Fruit fly (Drosophila melanogaster) whole organism, embryonic: ENCODE measurements around the gene CG7329.

Source experiments
- B-H2 ChIP-seq: fragments of 200-800 bp; sonication (Bioruptor generic); optimal IDR thresholded peaks from 2 replicates; lab custom pipeline; 2018; ENCODE audit warnings: missing biosample characterization, mild to moderate bottlenecking, missing genetic modification characterization
- Bdp1 ChIP-seq: fragments of 200-800 bp; sonication (Bioruptor generic); optimal IDR thresholded peaks from 3 replicates; lab custom pipeline; 2016; ENCODE audit warnings: missing biosample characterization, missing genetic modification characterization
- CG10147 ChIP-seq: fragments of 200-800 bp; sonication (Bioruptor generic); optimal IDR thresholded peaks from 2 replicates; lab custom pipeline; 2019; ENCODE audit warnings: missing biosample characterization, mild to moderate bottlenecking, missing genetic modification characterization, moderate library complexity
- CG10462 ChIP-seq: fragments of 200-800 bp; sonication (Bioruptor generic); optimal IDR thresholded peaks from 2 replicates; lab custom pipeline; 2016; ENCODE audit warnings: missing biosample characterization, missing genetic modification characterization
- CG14050 ChIP-seq: fragments of 200-800 bp; sonication (Bioruptor generic); IDR thresholded peaks from 3 replicates; pipeline ENCODE4 v1.3.6; 2022; ENCODE audit warnings: missing biosample characterization, missing genetic modification characterization
- CG16863 ChIP-seq: fragments of 200-800 bp; sonication (Bioruptor generic); optimal IDR thresholded peaks from 3 replicates; lab custom pipeline; 2016; ENCODE audit warnings: missing biosample characterization, missing genetic modification characterization
- CG18011 ChIP-seq: fragments of 200-800 bp; sonication (Bioruptor generic); optimal IDR thresholded peaks from 2 replicates; lab custom pipeline; 2017; ENCODE audit warnings: missing biosample characterization, missing genetic modification characterization, mild to moderate bottlenecking, moderate library complexity, missing genotype
- CG18764 ChIP-seq: fragments of 200-800 bp; sonication (Bioruptor generic); optimal IDR thresholded peaks from 3 replicates; lab custom pipeline; 2016; ENCODE audit warnings: missing biosample characterization, missing genetic modification characterization
- CG2120 ChIP-seq: fragments of 200-800 bp; sonication (Bioruptor generic); optimal IDR thresholded peaks from 3 replicates; lab custom pipeline; 2016; ENCODE audit warnings: missing biosample characterization, missing genetic modification characterization
- CG2129 ChIP-seq: fragments of 200-800 bp; sonication (Bioruptor generic); IDR thresholded peaks from 2 replicates; pipeline ENCODE4 v1.3.6; 2022; ENCODE audit warnings: missing biosample characterization, missing genetic modification characterization; ENCODE audit not compliant: partially characterized antibody
- CG31365 ChIP-seq: fragments of 200-800 bp; sonication (Bioruptor generic); optimal IDR thresholded peaks from 2 replicates; lab custom pipeline; 2018; ENCODE audit warnings: missing biosample characterization, mild to moderate bottlenecking, missing genetic modification characterization
- CG31388 ChIP-seq: fragments of 200-800 bp; sonication (Bioruptor generic); optimal IDR thresholded peaks from 2 replicates; lab custom pipeline; 2016; ENCODE audit warnings: missing biosample characterization, missing genetic modification characterization
- CG31441 ChIP-seq: fragments of 200-800 bp; sonication (Bioruptor generic); IDR thresholded peaks from 2 replicates; pipeline ENCODE4 v1.3.6; 2022; ENCODE audit warnings: missing biosample characterization, missing genetic modification characterization
- CG4360 ChIP-seq: fragments of 200-800 bp; sonication (Bioruptor generic); IDR thresholded peaks from 2 replicates; pipeline ENCODE4 v1.3.6; 2022; ENCODE audit warnings: missing biosample characterization, missing genetic modification characterization
- CG4730 ChIP-seq: fragments of 200-800 bp; sonication (Bioruptor generic); IDR thresholded peaks from 2 replicates; pipeline ENCODE4 v1.3.6; 2022; ENCODE audit warnings: missing biosample characterization, missing genetic modification characterization
- CG6654 ChIP-seq: fragments of 200-800 bp; sonication (Bioruptor generic); optimal IDR thresholded peaks from 2 replicates; lab custom pipeline; 2017; ENCODE audit warnings: missing biosample characterization, mild to moderate bottlenecking, missing genetic modification characterization
- CG6683 ChIP-seq: fragments of 200-800 bp; sonication (Bioruptor generic); optimal IDR thresholded peaks from 2 replicates; lab custom pipeline; 2017; ENCODE audit warnings: missing biosample characterization, mild to moderate bottlenecking, missing genetic modification characterization, missing genetic modification reagents
- CG7372 ChIP-seq: fragments of 200-800 bp; sonication (Bioruptor generic); IDR thresholded peaks from 2 replicates; pipeline ENCODE4 v1.3.6; 2022; ENCODE audit warnings: missing biosample characterization, missing genetic modification characterization
- CG8089 ChIP-seq: fragments of 200-800 bp; sonication (Bioruptor generic); optimal IDR thresholded peaks from 3 replicates; lab custom pipeline; 2016; ENCODE audit warnings: missing biosample characterization, missing genetic modification characterization
- E2f2 ChIP-seq: fragments of 200-800 bp; sonication (Bioruptor generic); IDR thresholded peaks from 2 replicates; pipeline ENCODE4 v1.3.6; 2022; ENCODE audit warnings: missing biosample characterization, missing genetic modification characterization
- Elba2 ChIP-seq: fragments of 200-800 bp; sonication (Bioruptor generic); optimal IDR thresholded peaks from 3 replicates; lab custom pipeline; 2016; ENCODE audit warnings: missing biosample characterization, missing genetic modification characterization
- Fer3 ChIP-seq: fragments of 200-800 bp; sonication (Bioruptor generic); optimal IDR thresholded peaks from 2 replicates; lab custom pipeline; 2018; ENCODE audit warnings: missing biosample characterization, mild to moderate bottlenecking, missing genetic modification characterization, moderate library complexity
- H15 ChIP-seq: fragments of 200-800 bp; sonication (Bioruptor generic); IDR thresholded peaks from 3 replicates; pipeline ENCODE4 v1.3.6; 2022; ENCODE audit warnings: missing biosample characterization, missing genetic modification characterization
- HLH3B ChIP-seq: fragments of 200-800 bp; sonication (Bioruptor generic); IDR thresholded peaks from 2 replicates; pipeline ENCODE4 v1.3.6; 2022; ENCODE audit warnings: missing biosample characterization, missing genetic modification characterization
- MTF-1 ChIP-seq: fragments of 200-800 bp; sonication (Bioruptor generic); optimal IDR thresholded peaks from 2 replicates; lab custom pipeline; 2018; ENCODE audit warnings: missing biosample characterization, mild to moderate bottlenecking, missing genetic modification characterization, borderline replicate concordance
- Mrtf ChIP-seq: fragments of 200-800 bp; sonication (Bioruptor generic); IDR thresholded peaks from 3 replicates; pipeline ENCODE4 v1.3.6; 2022; ENCODE audit warnings: missing biosample characterization, missing genetic modification characterization
- Neu2 ChIP-seq: fragments of 200-800 bp; sonication (Bioruptor generic); optimal IDR thresholded peaks from 3 replicates; lab custom pipeline; 2016; ENCODE audit warnings: missing biosample characterization, missing genetic modification characterization, borderline replicate concordance
- Rfx ChIP-seq: fragments of 200-800 bp; sonication (Bioruptor generic); IDR thresholded peaks from 2 replicates; pipeline ENCODE4 v1.3.6; 2022; ENCODE audit warnings: missing biosample characterization, missing genetic modification characterization
- Scr ChIP-seq: fragments of 200-800 bp; sonication (Bioruptor generic); IDR thresholded peaks from 2 replicates; pipeline ENCODE4 v1.3.6; 2022; ENCODE audit warnings: missing biosample characterization, missing genetic modification characterization; ENCODE audit not compliant: partially characterized antibody
- Side ChIP-seq: fragments of 200-800 bp; sonication (Bioruptor generic); optimal IDR thresholded peaks from 2 replicates; lab custom pipeline; 2016; ENCODE audit warnings: missing biosample characterization, missing genetic modification characterization
- Sox100B ChIP-seq: fragments of 200-800 bp; sonication (Bioruptor generic); optimal IDR thresholded peaks from 3 replicates; lab custom pipeline; 2018; ENCODE audit warnings: missing biosample characterization, mild to moderate bottlenecking, missing genetic modification characterization
- az2 ChIP-seq: fragments of 200-800 bp; sonication (Bioruptor generic); optimal IDR thresholded peaks from 3 replicates; lab custom pipeline; 2016; ENCODE audit warnings: missing biosample characterization, missing genetic modification characterization
- bigmax ChIP-seq: fragments of 200-800 bp; sonication (Bioruptor generic); optimal IDR thresholded peaks from 2 replicates; lab custom pipeline; 2018; ENCODE audit warnings: missing biosample characterization, mild to moderate bottlenecking, missing genetic modification characterization
- btn ChIP-seq: fragments of 200-800 bp; sonication (Bioruptor generic); optimal IDR thresholded peaks from 2 replicates; lab custom pipeline; 2016; ENCODE audit warnings: missing biosample characterization, missing genetic modification characterization
- fru ChIP-seq: fragments of >200 bp; optimal IDR thresholded peaks from 2 replicates; lab custom pipeline; 2017
- h ChIP-seq: fragments of >200 bp; optimal IDR thresholded peaks from 2 replicates; lab custom pipeline; 2017
- ham ChIP-seq: fragments of 200-800 bp; sonication (Bioruptor generic); IDR thresholded peaks from 2 replicates; pipeline ENCODE4 v1.3.6; 2022; ENCODE audit warnings: missing biosample characterization, missing genetic modification characterization
- hb ChIP-seq: fragments of 200-800 bp; sonication (Bioruptor generic); IDR thresholded peaks from 3 replicates; pipeline ENCODE4 v1.3.6; 2022; ENCODE audit warnings: missing biosample characterization, missing genetic modification characterization; ENCODE audit not compliant: partially characterized antibody
- hkb ChIP-seq, 2 experiments: fragments of 200-800 bp in 1 of 2; fragments of >200 bp in 1 of 2; sonication (Bioruptor generic) in 1 of 2; IDR thresholded peaks in 1 of 2; optimal IDR thresholded peaks in 1 of 2; 2 replicates each; pipeline versions ENCODE4 v1.3.6 to Lab custom; 2017 to 2022; ENCODE audit warnings: missing biosample characterization in 1 of 2, missing genetic modification characterization in 1 of 2
- hth ChIP-seq: fragments of >200 bp; optimal IDR thresholded peaks from 2 replicates; lab custom pipeline; 2017; ENCODE audit warnings: inconsistent platforms
- jumu ChIP-seq: fragments of 200-800 bp; sonication (Bioruptor generic); optimal IDR thresholded peaks from 3 replicates; lab custom pipeline; 2016; ENCODE audit warnings: missing biosample characterization, missing genetic modification characterization
- kah ChIP-seq: fragments of 200-800 bp; sonication (Bioruptor generic); optimal IDR thresholded peaks from 2 replicates; lab custom pipeline; 2018; ENCODE audit warnings: missing biosample characterization, mild to moderate bottlenecking, missing genetic modification characterization
- lilli ChIP-seq: fragments of 200-800 bp; sonication (Bioruptor generic); optimal IDR thresholded peaks from 3 replicates; lab custom pipeline; 2016; ENCODE audit warnings: missing biosample characterization, missing genetic modification characterization
- nau ChIP-seq: fragments of 200-800 bp; sonication (Bioruptor generic); optimal IDR thresholded peaks from 3 replicates; lab custom pipeline; 2017; ENCODE audit warnings: missing biosample characterization, mild to moderate bottlenecking, missing genetic modification characterization, missing genetic modification reagents
- nerfin-2 ChIP-seq: fragments of 200-800 bp; sonication (Bioruptor generic); IDR thresholded peaks from 2 replicates; pipeline ENCODE4 v1.3.6; 2022; ENCODE audit warnings: missing biosample characterization, missing genetic modification characterization; ENCODE audit not compliant: partially characterized antibody
- nom ChIP-seq: fragments of 200-800 bp; sonication (Bioruptor generic); optimal IDR thresholded peaks from 2 replicates; lab custom pipeline; 2017; ENCODE audit warnings: missing biosample characterization, missing genetic modification characterization, mild to moderate bottlenecking, moderate library complexity, missing genetic modification reagents
- odd ChIP-seq: fragments of 200-800 bp; sonication (Bioruptor generic); optimal IDR thresholded peaks from 2 replicates; lab custom pipeline; 2017; ENCODE audit warnings: missing biosample characterization, mild to moderate bottlenecking, missing genetic modification characterization
- pros ChIP-seq: fragments of 200-800 bp; sonication (Bioruptor generic); optimal IDR thresholded peaks from 3 replicates; lab custom pipeline; 2019; ENCODE audit warnings: missing biosample characterization, mild to moderate bottlenecking, missing genetic modification characterization, moderate library complexity
- sna ChIP-seq: fragments of 200-800 bp; sonication (Bioruptor generic); IDR thresholded peaks from 2 replicates; pipeline ENCODE4 v1.3.6; 2022; ENCODE audit warnings: missing biosample characterization, missing genetic modification characterization; ENCODE audit not compliant: partially characterized antibody
- sug ChIP-seq: fragments of 200-800 bp; optimal IDR thresholded peaks from 2 replicates; lab custom pipeline; 2019; ENCODE audit warnings: missing biosample characterization, mild to moderate bottlenecking, missing genetic modification characterization, moderate library complexity
- tap ChIP-seq: fragments of 200-800 bp; optimal IDR thresholded peaks from 3 replicates; lab custom pipeline; 2019; ENCODE audit warnings: missing biosample characterization, mild to moderate bottlenecking, missing genetic modification characterization, moderate library complexity

CG7329 gene

DNA sequence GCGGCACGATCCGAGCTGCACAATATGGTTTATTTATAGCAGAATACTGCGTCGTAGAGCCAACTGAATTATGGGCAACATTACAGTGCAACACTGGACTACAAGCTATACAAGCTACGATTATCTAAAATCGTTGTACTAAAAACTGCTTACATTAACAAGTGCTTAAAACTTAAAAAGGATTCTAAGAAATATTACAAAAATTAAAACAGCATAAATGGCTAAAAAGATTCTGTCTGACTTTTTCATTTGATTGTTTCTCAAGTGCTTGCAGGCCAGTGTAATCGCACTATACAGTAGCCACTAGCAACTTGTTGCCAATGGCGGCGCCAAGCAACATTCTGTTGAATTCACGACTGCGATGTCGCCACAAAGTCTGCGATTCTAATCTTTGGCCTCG, 21.5 kb downstream of the CG7329 start (continued):
- TF ChIP-seq CG4360 (no peak), nau (GFP tag; lab: Kevin White, UChicago) (peak; percentile 54), nom (peak; percentile 65), CG31441 (GFP tag; lab: Robert Waterston, UW) (peak; percentile 76), Sox100B (peak; percentile 73), E2f2 (GFP tag; lab: Robert Waterston, UW) (peak; percentile 67; the same call in 1 of the 2 replicates), Mrtf (GFP tag; lab: Robert Waterston, UW) (peak; percentile 57; the same call in 2 of the 3 replicates), fru (lab: Kevin White, UChicago) (no peak), CG2129 (GFP tag; lab: Robert Waterston, UW) (no peak), lilli (peak; percentile 56), H15 (GFP tag; lab: Robert Waterston, UW) (peak; percentile 86), Elba2 (GFP tag; lab: Kevin White, UChicago) (no peak), CG16863 (GFP tag; lab: Kevin White, UChicago) (peak; percentile 69), kah (no peak), az2 (GFP tag; lab: Kevin White, UChicago) (peak; percentile 77), Side (GFP tag; lab: Kevin White, UChicago) (peak; percentile 16), sug (no peak), CG10462 (peak; percentile 6), CG31365 (tag; lab: Kevin White, UChicago) (peak; percentile 15), CG4730 (peak; percentile 77), h (lab: Kevin White, UChicago) (no peak), CG6683 (no peak), CG10147 (peak; percentile 39), pros (GFP tag; lab: Kevin White, UChicago) (no peak), CG7372 (GFP tag; lab: Robert Waterston, UW) (peak; percentile 58), CG31388 (GFP tag; lab: Kevin White, UChicago) (no peak), MTF-1 (GFP tag; lab: Kevin White, UChicago) (no peak), hkb (optimal IDR thresholded peaks at IDR 0.05; lab: Kevin White, UChicago) (no peak), hkb (GFP tag; IDR thresholded peaks at IDR 0.05; lab: Robert Waterston, UW) (peak; percentile 92), HLH3B (GFP tag; lab: Robert Waterston, UW) (peak; percentile 88), B-H2 (GFP tag; lab: Kevin White, UChicago) (no peak), hth (lab: Kevin White, UChicago) (no peak), CG18764 (peak; percentile 54), sna (GFP tag; lab: Robert Waterston, UW) (no peak), CG18011 (GFP tag; lab: Kevin White, UChicago) (no peak), CG8089 (GFP tag; lab: Kevin White, UChicago) (peak; percentile 36), bigmax (GFP tag; lab: Kevin White, UChicago) (no peak), tap (tag; lab: Kevin White, UChicago) (peak; percentile 70), hb (no peak), Fer3 (peak; percentile 59), Rfx (peak; percentile 75; the same call in 1 of the 2 replicates), jumu (GFP tag; lab: Kevin White, UChicago) (peak; percentile 59), btn (GFP tag; lab: Kevin White, UChicago) (peak; percentile 63), odd (GFP tag; lab: Kevin White, UChicago) (peak; percentile 13), nerfin-2 (GFP tag; lab: Robert Waterston, UW) (no peak), ham (GFP tag; lab: Robert Waterston, UW) (no peak), CG2120 (peak; percentile 43), CG14050 (GFP tag; lab: Robert Waterston, UW) (peak; percentile 73), Scr (GFP tag; lab: Robert Waterston, UW) (no peak), Bdp1 (peak; percentile 6), CG6654 (GFP tag; lab: Kevin White, UChicago) (peak; percentile 4), Neu2 (GFP tag; lab: Kevin White, UChicago) (no peak)
